Worm (Caenorhabditis elegans) whole organism, L4 larva: ENCODE data around the gene C27D9.1.

Experiments used
- aha-1 ChIP-seq: fragments of 150-350 bp; peaks from one replicate; lab custom pipeline; 2014; ENCODE audit warnings: missing biosample characterization, missing genetic modification characterization
- ceh-20 ChIP-seq: fragments of 200-800 bp; sonication (Bioruptor generic); IDR thresholded peaks from 2 replicates; pipeline ENCODE4 v1.3.6; 2022; ENCODE audit warnings: missing genetic modification reagents, missing genetic modification characterization, missing compliant biosample characterization
- ceh-28 ChIP-seq: fragments of 150-350 bp; optimal IDR thresholded peaks from 2 replicates; lab custom pipeline; 2014; ENCODE audit warnings: missing biosample characterization, missing genetic modification reagents, missing genetic modification characterization
- ceh-44 ChIP-seq: fragments of 200-800 bp; sonication (Bioruptor generic); IDR thresholded peaks from 2 replicates; pipeline ENCODE4 v1.3.6; 2022; ENCODE audit warnings: missing genetic modification reagents, missing genetic modification characterization, missing compliant biosample characterization
- ctbp-1 ChIP-seq: fragments of 200-800 bp; sonication (Bioruptor generic); IDR thresholded peaks from 2 replicates; pipeline ENCODE4 v1.3.6; 2022; ENCODE audit warnings: missing genetic modification reagents, missing genetic modification characterization, missing compliant biosample characterization
- daf-8 ChIP-seq: fragments of 200-800 bp; sonication (Bioruptor generic); IDR thresholded peaks from 2 replicates; pipeline ENCODE4 v1.3.6; 2022; ENCODE audit warnings: missing genetic modification characterization, missing compliant biosample characterization
- dpl-1 ChIP-seq: fragments of 150-350 bp; optimal IDR thresholded peaks from 2 replicates; lab custom pipeline; 2014; ENCODE audit warnings: missing biosample characterization, missing genetic modification reagents, missing genetic modification characterization
- dve-1 ChIP-seq: sonication (generic microtip); optimal IDR thresholded peaks from 2 replicates; lab custom pipeline; 2017; ENCODE audit warnings: antibody characterized with exemption, mild to moderate bottlenecking, missing genetic modification characterization, missing compliant biosample characterization; ENCODE audit not compliant: insufficient read depth
- hlh-11 ChIP-seq: fragments of 200-800 bp; sonication (Bioruptor generic); optimal IDR thresholded peaks from 2 replicates; lab custom pipeline; 2018; ENCODE audit warnings: mild to moderate bottlenecking, missing genetic modification characterization, missing compliant biosample characterization
- hlh-30 ChIP-seq: sonication (generic microtip); optimal IDR thresholded peaks from 2 replicates; lab custom pipeline; 2017; ENCODE audit warnings: antibody characterized with exemption, mild to moderate bottlenecking, missing genetic modification characterization, missing compliant biosample characterization; ENCODE audit not compliant: insufficient read depth
- jun-1 ChIP-seq: fragments of 150-350 bp; optimal IDR thresholded peaks from 2 replicates; lab custom pipeline; 2014; ENCODE audit warnings: missing biosample characterization, missing genetic modification reagents, missing genetic modification characterization
- lim-7 ChIP-seq: fragments of 200-800 bp; sonication (Bioruptor generic); IDR thresholded peaks from 2 replicates; pipeline ENCODE4 v1.3.6; 2022; ENCODE audit warnings: missing genetic modification characterization, missing compliant biosample characterization
- lin-15B ChIP-seq: fragments of 150-350 bp; sonication (generic microtip); optimal IDR thresholded peaks from 3 replicates; lab custom pipeline; 2014; ENCODE audit warnings: missing biosample characterization, missing genetic modification characterization
- lin-29 ChIP-seq: fragments of 200-800 bp; sonication (Bioruptor generic); IDR thresholded peaks from 2 replicates; pipeline ENCODE4 v1.3.6; 2022; ENCODE audit warnings: missing genetic modification reagents, missing genetic modification characterization, missing compliant biosample characterization
- lin-39 ChIP-seq: fragments of 150-350 bp; optimal IDR thresholded peaks from 2 replicates; lab custom pipeline; 2014; ENCODE audit warnings: missing biosample characterization, missing genetic modification reagents, missing genetic modification characterization
- lir-3 ChIP-seq: sonication (generic microtip); optimal IDR thresholded peaks from 2 replicates; lab custom pipeline; 2016; ENCODE audit warnings: mild to moderate bottlenecking, missing genetic modification characterization, missing compliant biosample characterization
- lsy-2 ChIP-seq, 2 experiments: fragments of 150-350 bp in 1 of 2; sonication (generic microtip) in 1 of 2; optimal IDR thresholded peaks; 2 replicates each; lab custom pipeline; 2014 to 2017; ENCODE audit warnings: missing biosample characterization in 2 of 2, missing genetic modification characterization in 2 of 2
- madf-5 ChIP-seq, 2 experiments: fragments of 200-800 bp; sonication (Bioruptor generic); IDR thresholded peaks; 2 replicates each; pipeline ENCODE4 v1.3.6; 2022; ENCODE audit warnings: missing compliant biosample characterization in 2 of 2, missing genetic modification characterization in 2 of 2
- madf-9 ChIP-seq: fragments of 200-800 bp; sonication (Bioruptor generic); conservative IDR thresholded peaks from 2 replicates; pipeline ENCODE4 v1.3.6; 2022; ENCODE audit warnings: missing genetic modification reagents, missing genetic modification characterization, missing compliant biosample characterization
- mdl-1 ChIP-seq, 2 experiments: fragments of 150-350 bp in 1 of 2; sonication (generic microtip) in 1 of 2; optimal IDR thresholded peaks; 2 replicates each; lab custom pipeline; 2014 to 2017; ENCODE audit warnings: missing biosample characterization in 2 of 2, missing genetic modification characterization in 2 of 2
- mdt-29 ChIP-seq: fragments of 200-800 bp; sonication (Bioruptor generic); IDR thresholded peaks from 2 replicates; pipeline ENCODE4 v1.3.6; 2022; ENCODE audit warnings: missing genetic modification reagents, missing genetic modification characterization, missing compliant biosample characterization
- mxl-2 ChIP-seq: fragments of 200-800 bp; sonication (Bioruptor generic); conservative IDR thresholded peaks from 2 replicates; pipeline ENCODE4 v1.3.6; 2022; ENCODE audit warnings: missing genetic modification reagents, missing genetic modification characterization, missing compliant biosample characterization
- nhr-11 ChIP-seq: fragments of 150-350 bp; optimal IDR thresholded peaks from 2 replicates; lab custom pipeline; 2014; ENCODE audit warnings: missing biosample characterization, missing genetic modification characterization
- nhr-28 ChIP-seq: fragments of 150-350 bp; optimal IDR thresholded peaks from 2 replicates; lab custom pipeline; 2014; ENCODE audit warnings: missing biosample characterization, missing genetic modification characterization
- nhr-42 ChIP-seq: fragments of 200-800 bp; sonication (Bioruptor generic); IDR thresholded peaks from 2 replicates; pipeline ENCODE4 v1.3.6; 2022; ENCODE audit warnings: missing genetic modification characterization, missing compliant biosample characterization
- nhr-48 ChIP-seq: sonication (generic microtip); optimal IDR thresholded peaks from 2 replicates; lab custom pipeline; 2016; ENCODE audit warnings: mild to moderate bottlenecking, missing genetic modification characterization, missing compliant biosample characterization
- rbr-2 ChIP-seq: sonication (generic microtip); optimal IDR thresholded peaks from 2 replicates; lab custom pipeline; 2016; ENCODE audit warnings: missing genotype, missing genetic modification characterization, missing compliant biosample characterization
- tag-97 ChIP-seq: fragments of 200-800 bp; sonication (Bioruptor generic); IDR thresholded peaks from 2 replicates; pipeline ENCODE4 v1.3.6; 2022; ENCODE audit warnings: missing genetic modification characterization, missing compliant biosample characterization
- tra-1 ChIP-seq: fragments of 200-800 bp; sonication (Bioruptor generic); IDR thresholded peaks from 2 replicates; pipeline ENCODE4 v1.3.6; 2022; ENCODE audit warnings: missing genetic modification reagents, missing genetic modification characterization, missing compliant biosample characterization
- zag-1 ChIP-seq: fragments of 150-350 bp; optimal IDR thresholded peaks from 2 replicates; lab custom pipeline; 2014; ENCODE audit warnings: missing biosample characterization, missing genetic modification characterization
- zfp-3 ChIP-seq: fragments of 200-800 bp; sonication (Bioruptor generic); conservative IDR thresholded peaks from 2 replicates; pipeline ENCODE4 v1.3.6; 2022; ENCODE audit warnings: missing genetic modification reagents, missing genetic modification characterization, missing compliant biosample characterization
- zip-11 ChIP-seq: fragments of 200-800 bp; sonication (Bioruptor generic); IDR thresholded peaks from 2 replicates; pipeline ENCODE4 v1.3.6; 2022; ENCODE audit warnings: missing genetic modification characterization, missing compliant biosample characterization

C27D9.1 gene

ce11 chrII:4745281-4745680 is 7.9 kb upstream of the C27D9.1 start (continued):
- TF ChIP-seq zfp-3 (GFP tag; lab: Robert Waterston, UW), result no peak
- no peak for TF ChIP-seq madf-5 (GFP tag; IDR thresholded peaks at IDR 0.05; lab: Robert Waterston, UW)
- TF ChIP-seq ctbp-1 (GFP tag; lab: Robert Waterston, UW), result no peak
- peak; percentile 59; the same call in 1 of the 2 replicates for TF ChIP-seq ceh-20 (GFP tag; lab: Robert Waterston, UW)
- peak in 1 of 2 experiments; percentile 31 for TF ChIP-seq lsy-2 (tag; optimal IDR thresholded peaks at IDR 0.05; lab: Kevin White, UChicago)
- TF ChIP-seq zip-11 (GFP tag; lab: Robert Waterston, UW), result no peak
- peak; percentile 55 for TF ChIP-seq hlh-11 (tag; lab: Kevin White, UChicago)
- TF ChIP-seq dve-1 (tag; lab: Kevin White, UChicago), result peak; percentile 34
- TF ChIP-seq dpl-1 (GFP tag; lab: Kevin White, UChicago), result peak; percentile 33
- TF ChIP-seq lir-3 (tag; lab: Kevin White, UChicago), result no peak

- TF ChIP-seq hlh-11 (tag; lab: Kevin White, UChicago) (peak; percentile 5), lim-7 (GFP tag; lab: Robert Waterston, UW) (no peak), lsy-2 (tag; optimal IDR thresholded peaks at IDR 0.05; lab: Kevin White, UChicago) (peak in 1 of 2 experiments; percentile 51), nhr-48 (peak; percentile 62), mdl-1 (tag; optimal IDR thresholded peaks at IDR 0.05; lab: Kevin White, UChicago) (peak in 1 of 2 experiments; percentile 39), hlh-30 (tag; lab: Kevin White, UChicago) (peak; percentile 69), mdt-29 (GFP tag; lab: Robert Waterston, UW) (peak; percentile 16; the same call in 1 of the 2 replicates), rbr-2 (tag; lab: Kevin White, UChicago) (no peak), ceh-28 (tag; lab: Kevin White, UChicago) (no peak), jun-1 (tag; lab: Kevin White, UChicago) (no peak)
Measured at ce11 chrII:4747063-4747462, 6.2 kb upstream of the C27D9.1 start.

- TF ChIP-seq tra-1 (GFP tag; lab: Robert Waterston, UW) (no peak), hlh-30 (tag; lab: Kevin White, UChicago) (peak; percentile 26), lsy-2 (tag; optimal IDR thresholded peaks at IDR 0.05; lab: Kevin White, UChicago) (peak in 1 of 2 experiments; percentile 2)
Measured at ce11 chrII:4747697-4748096, 5.5 kb upstream of the C27D9.1 start.

ce11 chrII:4748374-4748773 is 4.8 kb upstream of the C27D9.1 start:
- no peak for TF ChIP-seq lin-15B
- TF ChIP-seq mdt-29 (GFP tag; lab: Robert Waterston, UW), result peak; percentile 64; the same call in 1 of the 2 replicates
- no peak for TF ChIP-seq nhr-11 (tag; lab: Kevin White, UChicago)
- 0 out of 2 replicates have a peak, but pooled peaks have one; percentile 14 for TF ChIP-seq ceh-20 (GFP tag; lab: Robert Waterston, UW)
- no peak for TF ChIP-seq mxl-2 (GFP tag; lab: Robert Waterston, UW)
- peak; percentile 4 for TF ChIP-seq hlh-11 (tag; lab: Kevin White, UChicago)
- peak; percentile 66 for TF ChIP-seq hlh-30 (tag; lab: Kevin White, UChicago)
- no peak for TF ChIP-seq lin-39 (tag; lab: Kevin White, UChicago)
- TF ChIP-seq daf-8 (GFP tag; lab: Robert Waterston, UW), result no peak

ce11 chrII:4749581-4749980 is 3.6 kb upstream of the C27D9.1 start, which contains the start of gene F41C3.2:
F41C3.2 (plus strand) TSS chrII:4749968.
- peak; percentile 8 for TF ChIP-seq nhr-28 (tag; lab: Kevin White, UChicago)
- peak in 1 of 2 experiments; percentile 30 for TF ChIP-seq lsy-2 (tag; optimal IDR thresholded peaks at IDR 0.05; lab: Kevin White, UChicago)
- no peak for TF ChIP-seq nhr-42 (GFP tag; lab: Robert Waterston, UW)
- TF ChIP-seq ceh-44 (GFP tag; lab: Robert Waterston, UW), result no peak
- no peak for TF ChIP-seq madf-5 (GFP tag; IDR thresholded peaks at IDR 0.05; lab: Robert Waterston, UW)
- no peak for TF ChIP-seq aha-1 (tag; lab: Kevin White, UChicago)
- no peak for TF ChIP-seq madf-9
- TF ChIP-seq tag-97 (GFP tag; lab: Robert Waterston, UW), result no peak
- no peak for TF ChIP-seq zag-1
- no peak for TF ChIP-seq mdl-1 (tag; optimal IDR thresholded peaks at IDR 0.05; lab: Kevin White, UChicago)
- TF ChIP-seq lin-29 (GFP tag; lab: Robert Waterston, UW), result no peak
- TF ChIP-seq hlh-30 (tag; lab: Kevin White, UChicago), result no peak
